Fruit fly (Drosophila melanogaster) whole organism, embryonic: Measurements from ENCODE around the gene uncNacbeta.

ENCODE experiments used
- CG13123 ChIP-seq: fragments of 200-800 bp; sonication (Bioruptor generic); optimal IDR thresholded peaks from 2 replicates; lab custom pipeline; 2016; ENCODE audit warnings: missing biosample characterization, missing genetic modification characterization
- CG17328 ChIP-seq: fragments of 200-800 bp; sonication (Bioruptor generic); IDR thresholded peaks from 2 replicates; pipeline ENCODE4 v1.3.6; 2022; ENCODE audit warnings: missing biosample characterization, missing genetic modification characterization
- CG17361 ChIP-seq: fragments of 200-800 bp; sonication (Bioruptor generic); IDR thresholded peaks from 3 replicates; pipeline ENCODE4 v1.3.6; 2022; ENCODE audit warnings: missing biosample characterization, missing genetic modification characterization
- CG18476 ChIP-seq: fragments of 200-800 bp; sonication (Bioruptor generic); optimal IDR thresholded peaks from 2 replicates; lab custom pipeline; 2016; ENCODE audit warnings: missing biosample characterization, mild to moderate bottlenecking, missing genetic modification characterization
- CG4328 ChIP-seq: fragments of 200-800 bp; sonication (Bioruptor generic); optimal IDR thresholded peaks from 3 replicates; lab custom pipeline; 2017; ENCODE audit warnings: missing biosample characterization, missing genetic modification reagents, missing genetic modification characterization
- CG4404 ChIP-seq: fragments of 200-800 bp; sonication (Bioruptor generic); IDR thresholded peaks from 2 replicates; pipeline ENCODE4 v1.3.6; 2022; ENCODE audit warnings: missing biosample characterization, missing genetic modification characterization
- CG6791 ChIP-seq: fragments of 200-800 bp; sonication (Bioruptor generic); IDR thresholded peaks from 3 replicates; pipeline ENCODE4 v1.3.6; 2022; ENCODE audit warnings: missing biosample characterization, missing genetic modification characterization; ENCODE audit not compliant: partially characterized antibody
- CG7372 ChIP-seq: fragments of 200-800 bp; sonication (Bioruptor generic); IDR thresholded peaks from 2 replicates; pipeline ENCODE4 v1.3.6; 2022; ENCODE audit warnings: missing biosample characterization, missing genetic modification characterization
- CG9797 ChIP-seq: fragments of 200-800 bp; sonication (Bioruptor generic); optimal IDR thresholded peaks from 3 replicates; lab custom pipeline; 2018; ENCODE audit warnings: missing biosample characterization, mild to moderate bottlenecking, missing genetic modification characterization
- CHES-1-like ChIP-seq: fragments of 200-800 bp; sonication (Bioruptor generic); optimal IDR thresholded peaks from 2 replicates; lab custom pipeline; 2016; ENCODE audit warnings: missing biosample characterization, missing genetic modification characterization
- Dbx ChIP-seq: fragments of 200-800 bp; sonication (Bioruptor generic); IDR thresholded peaks from 3 replicates; pipeline ENCODE4 v1.3.6; 2022; ENCODE audit warnings: missing biosample characterization, missing genetic modification characterization
- Dfd ChIP-seq, 2 experiments: fragments of >200 bp; optimal IDR thresholded peaks; 2 replicates each; lab custom pipeline; 2017; ENCODE audit warnings: missing biosample characterization in 2 of 2, missing genetic modification characterization in 2 of 2
- Dp ChIP-seq: fragments of 200-800 bp; sonication (Bioruptor generic); optimal IDR thresholded peaks from 2 replicates; lab custom pipeline; 2018; ENCODE audit warnings: missing biosample characterization, mild to moderate bottlenecking, missing genetic modification characterization, moderate library complexity
- Dref ChIP-seq: fragments of 200-800 bp; sonication (Bioruptor generic); IDR thresholded peaks from 2 replicates; pipeline ENCODE4 v1.3.6; 2022; ENCODE audit warnings: missing biosample characterization, missing genetic modification characterization
- HLH4C ChIP-seq: fragments of 200-800 bp; sonication (Bioruptor generic); IDR thresholded peaks from 3 replicates; pipeline ENCODE4 v1.3.6; 2022; ENCODE audit warnings: missing biosample characterization, missing genetic modification characterization; ENCODE audit not compliant: partially characterized antibody
- Hr78 ChIP-seq, 2 experiments: fragments of 200-800 bp in 1 of 2; fragments of >200 bp in 1 of 2; sonication (Bioruptor generic) in 1 of 2; optimal IDR thresholded peaks; 2 replicates each; lab custom pipeline; 2017 to 2019; ENCODE audit warnings: missing biosample characterization in 2 of 2, missing genetic modification characterization in 2 of 2, mild to moderate bottlenecking in 1 of 2, moderate library complexity in 1 of 2
- Mrtf ChIP-seq: fragments of 200-800 bp; sonication (Bioruptor generic); IDR thresholded peaks from 3 replicates; pipeline ENCODE4 v1.3.6; 2022; ENCODE audit warnings: missing biosample characterization, missing genetic modification characterization
- NK7.1 ChIP-seq: fragments of 200-800 bp; sonication (Bioruptor generic); optimal IDR thresholded peaks from 3 replicates; lab custom pipeline; 2016; ENCODE audit warnings: missing biosample characterization, missing genetic modification characterization
- Nf-YB ChIP-seq: fragments of 200-800 bp; sonication (Bioruptor generic); optimal IDR thresholded peaks from 3 replicates; lab custom pipeline; 2019; ENCODE audit warnings: missing biosample characterization, mild to moderate bottlenecking, missing genetic modification characterization, moderate library complexity
- Nf-YC ChIP-seq: fragments of 200-800 bp; optimal IDR thresholded peaks from 3 replicates; lab custom pipeline; 2019; ENCODE audit warnings: missing biosample characterization, mild to moderate bottlenecking, missing genetic modification characterization, moderate library complexity
- Opbp ChIP-seq: fragments of 200-800 bp; sonication (Bioruptor generic); IDR thresholded peaks from 3 replicates; pipeline ENCODE4 v1.3.6; 2022; ENCODE audit warnings: missing biosample characterization, missing genetic modification characterization; ENCODE audit not compliant: partially characterized antibody
- Trl ChIP-seq, 3 experiments: fragments of >200 bp in 2 of 3; fragments of 200-800 bp in 1 of 3; sonication (Bioruptor generic) in 1 of 3; optimal IDR thresholded peaks; 2 replicates in 1 of 3; 3 replicates in 2 of 3; lab custom pipeline; 2016 to 2017; ENCODE audit warnings: missing biosample characterization in 1 of 3, missing genetic modification characterization in 1 of 3
- aop ChIP-seq: fragments of 200-800 bp; sonication (Bioruptor generic); IDR thresholded peaks from 2 replicates; pipeline ENCODE4 v1.3.6; 2022; ENCODE audit warnings: missing biosample characterization, missing genetic modification characterization
- ato ChIP-seq: fragments of 200-800 bp; sonication (Bioruptor generic); IDR thresholded peaks from 2 replicates; pipeline ENCODE4 v1.3.6; 2022; ENCODE audit warnings: missing biosample characterization, missing genetic modification characterization; ENCODE audit not compliant: partially characterized antibody
- cas ChIP-seq: fragments of 200-800 bp; sonication (Bioruptor generic); IDR thresholded peaks from 2 replicates; pipeline ENCODE4 v1.3.6; 2022; ENCODE audit warnings: missing biosample characterization, missing genetic modification characterization
- crol ChIP-seq: fragments of 200-800 bp; sonication (Bioruptor generic); IDR thresholded peaks from 2 replicates; pipeline ENCODE4 v1.3.6; 2022; ENCODE audit warnings: missing biosample characterization, missing genetic modification characterization
- emc ChIP-seq: fragments of 200-800 bp; sonication (Bioruptor generic); optimal IDR thresholded peaks from 2 replicates; lab custom pipeline; 2016; ENCODE audit warnings: missing biosample characterization, missing genetic modification characterization
- gem ChIP-seq: fragments of 200-800 bp; sonication (Bioruptor generic); optimal IDR thresholded peaks from 2 replicates; lab custom pipeline; 2019; ENCODE audit warnings: missing biosample characterization, mild to moderate bottlenecking, missing genetic modification characterization, moderate library complexity
- gfzf ChIP-seq: fragments of 200-800 bp; sonication (Bioruptor generic); optimal IDR thresholded peaks from 2 replicates; lab custom pipeline; 2016; ENCODE audit warnings: missing biosample characterization, mild to moderate bottlenecking, missing genetic modification characterization, moderate library complexity
- nerfin-1 ChIP-seq: fragments of 200-800 bp; sonication (Bioruptor generic); optimal IDR thresholded peaks from 3 replicates; lab custom pipeline; 2019; ENCODE audit warnings: missing biosample characterization, mild to moderate bottlenecking, missing genetic modification characterization, moderate library complexity
- nmo ChIP-seq: fragments of 200-800 bp; sonication (Bioruptor generic); optimal IDR thresholded peaks from 2 replicates; lab custom pipeline; 2018; ENCODE audit warnings: missing biosample characterization, mild to moderate bottlenecking, missing genetic modification characterization, moderate library complexity
- oc ChIP-seq: fragments of 200-800 bp; sonication (Bioruptor generic); optimal IDR thresholded peaks from 2 replicates; lab custom pipeline; 2018; ENCODE audit warnings: missing biosample characterization, mild to moderate bottlenecking, missing genetic modification characterization, moderate library complexity
- pros ChIP-seq: fragments of 200-800 bp; sonication (Bioruptor generic); optimal IDR thresholded peaks from 3 replicates; lab custom pipeline; 2019; ENCODE audit warnings: missing biosample characterization, mild to moderate bottlenecking, missing genetic modification characterization, moderate library complexity
- row ChIP-seq: fragments of 200-800 bp; sonication (Bioruptor generic); IDR thresholded peaks from 3 replicates; pipeline ENCODE4 v1.3.6; 2022; ENCODE audit warnings: missing biosample characterization, missing genetic modification characterization
- seq ChIP-seq: fragments of 200-800 bp; sonication (Bioruptor generic); IDR thresholded peaks from 2 replicates; pipeline ENCODE4 v1.3.6; 2022; ENCODE audit warnings: missing biosample characterization, missing genetic modification characterization
- slbo ChIP-seq: fragments of 200-800 bp; sonication (Bioruptor generic); IDR thresholded peaks from 2 replicates; pipeline ENCODE4 v1.3.6; 2022; ENCODE audit warnings: missing biosample characterization, missing genetic modification characterization
- sqz ChIP-seq: fragments of 200-800 bp; sonication (Bioruptor generic); optimal IDR thresholded peaks from 3 replicates; lab custom pipeline; 2018; ENCODE audit warnings: missing biosample characterization, mild to moderate bottlenecking, missing genetic modification characterization
- twi ChIP-seq: fragments of 200-800 bp; optimal IDR thresholded peaks from 2 replicates; lab custom pipeline; 2019; ENCODE audit warnings: missing biosample characterization, mild to moderate bottlenecking, missing genetic modification characterization, moderate library complexity
- vfl ChIP-seq: fragments of 200-800 bp; sonication (Bioruptor generic); optimal IDR thresholded peaks from 2 replicates; lab custom pipeline; 2016; ENCODE audit warnings: missing biosample characterization, missing genetic modification characterization

The uncNacbeta gene

dm6 chr2L:594048-594447, 30.4 kb upstream of the uncNacbeta start:
- TF ChIP-seq Nf-YB (GFP tag; lab: Kevin White, UChicago) (no peak), HLH4C (GFP tag; lab: Robert Waterston, UW) (no peak), vfl (GFP tag; lab: Kevin White, UChicago) (no peak), slbo (GFP tag; lab: Robert Waterston, UW) (0 out of 2 replicates have a peak, but pooled peaks have one; percentile 13), gem (no peak), Mrtf (GFP tag; lab: Robert Waterston, UW) (0 out of 3 replicates have a peak, but pooled peaks have one; percentile 13), CG4328 (GFP tag; lab: Kevin White, UChicago) (no peak), Dp (no peak), ato (GFP tag; lab: Robert Waterston, UW) (no peak), Opbp (GFP tag; lab: Robert Waterston, UW) (no peak), sqz (GFP tag; lab: Kevin White, UChicago) (no peak), row (GFP tag; lab: Robert Waterston, UW) (no peak)

dm6 chr2L:591511-591910, 27.9 kb upstream of the uncNacbeta start:
- TF ChIP-seq nerfin-1 (tag; lab: Kevin White, UChicago) (peak; percentile 44), CG18476 (GFP tag; lab: Kevin White, UChicago) (no peak), CG13123 (no peak), NK7.1 (GFP tag; lab: Kevin White, UChicago) (no peak), pros (GFP tag; lab: Kevin White, UChicago) (peak; percentile 35), oc (peak; percentile 33), CG17361 (GFP tag; lab: Robert Waterston, UW) (no peak), Nf-YC (peak; percentile 63), seq (GFP tag; lab: Robert Waterston, UW) (peak; percentile 21; the same call in 1 of the 2 replicates), Nf-YB (GFP tag; lab: Kevin White, UChicago) (peak; percentile 79)
- TF ChIP-seq, all 482 proteins: peak for 6

dm6 chr2L:585268-585667, 21.6 kb upstream of the uncNacbeta start:
- TF ChIP-seq CG6791 (GFP tag; lab: Robert Waterston, UW) = no peak
- TF ChIP-seq twi (tag; lab: Kevin White, UChicago) = no peak
- TF ChIP-seq CG9797 = no peak
- TF ChIP-seq emc (GFP tag; lab: Kevin White, UChicago) = no peak
- no peak for TF ChIP-seq nmo (GFP tag; lab: Kevin White, UChicago)
- TF ChIP-seq Nf-YB (GFP tag; lab: Kevin White, UChicago) = peak; percentile 95
- TF ChIP-seq CG4328 (GFP tag; lab: Kevin White, UChicago) = no peak
- no peak for TF ChIP-seq gfzf (GFP tag; lab: Kevin White, UChicago)
- TF ChIP-seq CG7372 (GFP tag; lab: Robert Waterston, UW) = no peak
- TF ChIP-seq cas (GFP tag; lab: Robert Waterston, UW) = no peak
- TF ChIP-seq aop (GFP tag; lab: Robert Waterston, UW) = no peak
- TF ChIP-seq Dref (GFP tag; lab: Robert Waterston, UW) = no peak
- TF ChIP-seq seq (GFP tag; lab: Robert Waterston, UW) = peak; percentile 81
- no peak for TF ChIP-seq CHES-1-like
- peak; percentile 49 for TF ChIP-seq crol (GFP tag; lab: Robert Waterston, UW)
- TF ChIP-seq Hr78 (GFP tag; optimal IDR thresholded peaks at IDR 0.05; lab: Kevin White, UChicago) = no peak
- TF ChIP-seq Nf-YC = peak; percentile 95
- peak; percentile 24 to 33 for TF ChIP-seq Trl (optimal IDR thresholded peaks at IDR 0.05; lab: Kevin White, UChicago)
- no peak for TF ChIP-seq Trl (GFP tag; optimal IDR thresholded peaks at IDR 0.05; lab: Kevin White, UChicago)
- TF ChIP-seq CG4404 (GFP tag; lab: Robert Waterston, UW) = no peak
- no peak for TF ChIP-seq CG17328 (GFP tag; lab: Robert Waterston, UW)
- no peak for TF ChIP-seq Dfd (GFP tag; optimal IDR thresholded peaks at IDR 0.05; lab: Kevin White, UChicago)
- no peak for TF ChIP-seq Dbx (GFP tag; lab: Robert Waterston, UW)
